Worm (Caenorhabditis elegans): Measurements from ENCODE around the gene ptc-1.
A peak's percentile ranks its signal among the peaks of the same experiment; 100 is the strongest.

ptc-1 gene

ce11 chrII:7870632-7871031, 22.4 kb upstream of the ptc-1 start:
- TF ChIP-seq nfya-1 (tag; optimal IDR thresholded peaks at IDR 0.05; ENCODE audit: insufficient read depth) (peak; percentile 79), daf-12 (tag; optimal IDR thresholded peaks at IDR 0.05) (no peak), pqm-1 (tag; optimal IDR thresholded peaks at IDR 0.05) (peak; percentile 5), nhr-237 (tag; optimal IDR thresholded peaks at IDR 0.05) (no peak), nhr-25 (tag; optimal IDR thresholded peaks at IDR 0.05) (no peak), hmg-11 (tag; optimal IDR thresholded peaks at IDR 0.05) (no peak), lsy-12 (tag; optimal IDR thresholded peaks at IDR 0.05) (no peak), snpc-4 (tag; optimal IDR thresholded peaks at IDR 0.05) (peak; percentile 23), ceh-28 (tag; optimal IDR thresholded peaks at IDR 0.05) (no peak), fkh-10 (GFP tag; optimal IDR thresholded peaks at IDR 0.05) (no peak), ceh-9 (tag; optimal IDR thresholded peaks at IDR 0.05) (no peak), zag-1 (tag; optimal IDR thresholded peaks at IDR 0.05) (no peak), ceh-16 (tag; optimal IDR thresholded peaks at IDR 0.05) (no peak), egl-5 (tag; optimal IDR thresholded peaks at IDR 0.05) (peak; percentile 40), lin-15B (tag; optimal IDR thresholded peaks at IDR 0.05) (peak; percentile 73), pha-4 (tag; optimal IDR thresholded peaks at IDR 0.05) (peak; percentile 81), unc-39 (tag; optimal IDR thresholded peaks at IDR 0.05) (no peak), ama-1 (optimal IDR thresholded peaks at IDR 0.05) (peak; percentile 30), nhr-77 (tag; optimal IDR thresholded peaks at IDR 0.05) (no peak), ZK546.5 (tag; optimal IDR thresholded peaks at IDR 0.05) (no peak)

ce11 chrII:7873843-7874372, 19.1 kb upstream of the ptc-1 start, which contains the start of gene T01H3.3:
Gene T01H3.3, minus strand, starts transcription at chrII:7873893.
- TF ChIP-seq lsy-12 (tag; optimal IDR thresholded peaks at IDR 0.05) (no peak), nfya-1 (tag; optimal IDR thresholded peaks at IDR 0.05; ENCODE audit: insufficient read depth) (peak; percentile 58), nhr-23 (tag; optimal IDR thresholded peaks at IDR 0.05) (peak; percentile 60), tbx-2 (tag; optimal IDR thresholded peaks at IDR 0.05) (no peak), pha-4 (tag; optimal IDR thresholded peaks at IDR 0.05) (peak; percentile 84), lin-15B (tag; optimal IDR thresholded peaks at IDR 0.05) (peak; percentile 54), fkh-2 (tag; optimal IDR thresholded peaks at IDR 0.05) (no peak), ama-1 (optimal IDR thresholded peaks at IDR 0.05) (no peak), nhr-12 (tag; optimal IDR thresholded peaks at IDR 0.05) (no peak), elt-3 (tag; optimal IDR thresholded peaks at IDR 0.05) (no peak), elt-2 (tag; optimal IDR thresholded peaks at IDR 0.05) (peak; percentile 6), ZK546.5 (tag; optimal IDR thresholded peaks at IDR 0.05) (no peak)

- TF ChIP-seq nfya-1 (tag; optimal IDR thresholded peaks at IDR 0.05; ENCODE audit: insufficient read depth), result no peak
- TF ChIP-seq ceh-28 (tag; optimal IDR thresholded peaks at IDR 0.05), result no peak
- peak; percentile 13 for TF ChIP-seq nhr-43 (tag; optimal IDR thresholded peaks at IDR 0.05; ENCODE audit: poor library complexity, severe bottlenecking)
- TF ChIP-seq pqm-1 (tag; optimal IDR thresholded peaks at IDR 0.05), result no peak
- TF ChIP-seq jun-1 (tag; optimal IDR thresholded peaks at IDR 0.05), result no peak
- peak; percentile 18 for TF ChIP-seq elt-2 (tag; optimal IDR thresholded peaks at IDR 0.05)
- no peak for TF ChIP-seq zag-1 (tag; optimal IDR thresholded peaks at IDR 0.05)
- peak; percentile 15 for TF ChIP-seq nhr-23 (tag; optimal IDR thresholded peaks at IDR 0.05)
- TF ChIP-seq nhr-11 (tag; optimal IDR thresholded peaks at IDR 0.05), result no peak
- no peak for TF ChIP-seq fkh-10 (GFP tag; optimal IDR thresholded peaks at IDR 0.05)
Measured at ce11 chrII:7877744-7878468, 15.1 kb upstream of the ptc-1 start, which contains the start of gene T01H3.2. Gene T01H3.2, minus strand, starts transcription at chrII:7877994.

- TF ChIP-seq nhr-11 (tag; optimal IDR thresholded peaks at IDR 0.05) (no peak), hmg-11 (tag; optimal IDR thresholded peaks at IDR 0.05) (peak; percentile 52), lin-15B (tag; optimal IDR thresholded peaks at IDR 0.05) (peak; percentile 4)
Measured at ce11 chrII:7879266-7879718, 13.7 kb upstream of the ptc-1 start, which contains the start of the genes vha-4 and T01H3.5. Gene vha-4, minus strand, starts transcription at chrII:7879316. Gene T01H3.5, plus strand, starts transcription at chrII:7879616.

- no peak for TF ChIP-seq R02D3.7 (tag; optimal IDR thresholded peaks at IDR 0.05)
- TF ChIP-seq elt-2 (tag; optimal IDR thresholded peaks at IDR 0.05), result no peak
Measured at ce11 chrII:7880373-7880862, 12.6 kb upstream of the ptc-1 start, which contains the start of gene perm-1. Gene perm-1, plus strand, starts transcription at chrII:7880812.

Measured in whole organism, L3 larva.